Fruit fly (Drosophila melanogaster) whole organism, pupa: ENCODE data around the gene nmd.
A peak's percentile ranks its signal among the peaks of the same experiment; 100 is the strongest.

ENCODE experiments used
- CG10348 ChIP-seq: fragments of 200-800 bp; sonication (Bioruptor generic); IDR thresholded peaks from 2 replicates; pipeline ENCODE4 v1.3.6; 2022; ENCODE audit warnings: missing biosample characterization, missing genetic modification characterization
- CG12605 ChIP-seq: fragments of 200-800 bp; sonication (Bioruptor generic); IDR thresholded peaks from 2 replicates; pipeline ENCODE4 v1.3.6; 2022; ENCODE audit warnings: missing biosample characterization, missing genetic modification characterization
- CG13204 ChIP-seq: fragments of 200-800 bp; sonication (Bioruptor generic); optimal IDR thresholded peaks from 2 replicates; lab custom pipeline; 2018; ENCODE audit warnings: missing biosample characterization, mild to moderate bottlenecking, missing genetic modification characterization, moderate library complexity
- CG14655 ChIP-seq: fragments of 200-800 bp; sonication (Bioruptor generic); optimal IDR thresholded peaks from 3 replicates; lab custom pipeline; 2017; ENCODE audit warnings: mild to moderate bottlenecking, missing biosample characterization, missing genetic modification reagents, missing genetic modification characterization
- CG15710 ChIP-seq: fragments of 200-800 bp; sonication (Bioruptor generic); optimal IDR thresholded peaks from 2 replicates; lab custom pipeline; 2018; ENCODE audit warnings: missing biosample characterization, mild to moderate bottlenecking, missing genetic modification characterization, moderate library complexity
- CG17806 ChIP-seq: fragments of 200-800 bp; sonication (Bioruptor generic); optimal IDR thresholded peaks from 2 replicates; lab custom pipeline; 2018; ENCODE audit warnings: missing biosample characterization, mild to moderate bottlenecking, missing genetic modification characterization, moderate library complexity
- CG32121 ChIP-seq: fragments of 200-800 bp; sonication (Bioruptor generic); IDR thresholded peaks from 2 replicates; pipeline ENCODE4 v1.3.6; 2022; ENCODE audit warnings: missing biosample characterization, missing genetic modification characterization
- CG34367 ChIP-seq: fragments of 200-800 bp; sonication (Bioruptor generic); optimal IDR thresholded peaks from 2 replicates; lab custom pipeline; 2018; ENCODE audit warnings: missing biosample characterization, mild to moderate bottlenecking, missing genetic modification characterization
- CG4496 ChIP-seq: fragments of 200-800 bp; sonication (Bioruptor generic); IDR thresholded peaks from 3 replicates; pipeline ENCODE4 v1.3.6; 2022; ENCODE audit warnings: missing biosample characterization, missing genetic modification characterization
- CG8159 ChIP-seq: fragments of 200-800 bp; sonication (Bioruptor generic); optimal IDR thresholded peaks from 3 replicates; lab custom pipeline; 2018; ENCODE audit warnings: missing biosample characterization, mild to moderate bottlenecking, missing genetic modification characterization, moderate library complexity
- CG8301 ChIP-seq: fragments of 200-800 bp; sonication (Bioruptor generic); optimal IDR thresholded peaks from 2 replicates; lab custom pipeline; 2018; ENCODE audit warnings: missing biosample characterization, mild to moderate bottlenecking, missing genetic modification characterization
- CG9948 ChIP-seq: fragments of 200-800 bp; sonication (Bioruptor generic); optimal IDR thresholded peaks from 2 replicates; lab custom pipeline; 2018; ENCODE audit warnings: missing biosample characterization, mild to moderate bottlenecking, missing genetic modification characterization, moderate library complexity
- D1 ChIP-seq: fragments of 200-800 bp; sonication (Bioruptor generic); optimal IDR thresholded peaks from 2 replicates; lab custom pipeline; 2018; ENCODE audit warnings: missing biosample characterization, mild to moderate bottlenecking, missing genetic modification characterization, moderate library complexity
- EcR ChIP-seq: fragments of 200-800 bp; sonication (Bioruptor generic); optimal IDR thresholded peaks from 3 replicates; lab custom pipeline; 2019; ENCODE audit warnings: missing biosample characterization, missing genetic modification characterization, mild to moderate bottlenecking, moderate library complexity, missing genetic modification reagents
- Ets98B ChIP-seq: fragments of 200-800 bp; sonication (Bioruptor generic); IDR thresholded peaks from 2 replicates; pipeline ENCODE4 v1.3.6; 2022; ENCODE audit warnings: missing biosample characterization, missing genetic modification characterization
- Pif1A ChIP-seq: fragments of 200-800 bp; sonication (Bioruptor generic); optimal IDR thresholded peaks from 3 replicates; lab custom pipeline; 2016; ENCODE audit warnings: missing biosample characterization, missing genetic modification characterization
- Pif1B ChIP-seq: fragments of 200-800 bp; sonication (Bioruptor generic); optimal IDR thresholded peaks from 3 replicates; lab custom pipeline; 2016; ENCODE audit warnings: missing biosample characterization, missing genetic modification characterization
- Snoo ChIP-seq: fragments of 200-800 bp; sonication (Bioruptor generic); optimal IDR thresholded peaks from 3 replicates; lab custom pipeline; 2017; ENCODE audit warnings: missing biosample characterization, mild to moderate bottlenecking, missing genetic modification characterization, inconsistent platforms
- fd96Ca ChIP-seq: fragments of 200-800 bp; sonication (Bioruptor generic); IDR thresholded peaks from 3 replicates; pipeline ENCODE4 v1.3.6; 2022; ENCODE audit warnings: missing biosample characterization, missing genetic modification characterization
- gl ChIP-seq: fragments of 200-800 bp; sonication (Bioruptor generic); optimal IDR thresholded peaks from 2 replicates; lab custom pipeline; 2018; ENCODE audit warnings: missing biosample characterization, mild to moderate bottlenecking, missing genetic modification characterization
- rn ChIP-seq: fragments of 200-800 bp; sonication (Bioruptor generic); IDR thresholded peaks from 2 replicates; pipeline ENCODE4 v1.3.6; 2022; ENCODE audit warnings: missing biosample characterization, missing genetic modification characterization

The nmd gene

DNA sequence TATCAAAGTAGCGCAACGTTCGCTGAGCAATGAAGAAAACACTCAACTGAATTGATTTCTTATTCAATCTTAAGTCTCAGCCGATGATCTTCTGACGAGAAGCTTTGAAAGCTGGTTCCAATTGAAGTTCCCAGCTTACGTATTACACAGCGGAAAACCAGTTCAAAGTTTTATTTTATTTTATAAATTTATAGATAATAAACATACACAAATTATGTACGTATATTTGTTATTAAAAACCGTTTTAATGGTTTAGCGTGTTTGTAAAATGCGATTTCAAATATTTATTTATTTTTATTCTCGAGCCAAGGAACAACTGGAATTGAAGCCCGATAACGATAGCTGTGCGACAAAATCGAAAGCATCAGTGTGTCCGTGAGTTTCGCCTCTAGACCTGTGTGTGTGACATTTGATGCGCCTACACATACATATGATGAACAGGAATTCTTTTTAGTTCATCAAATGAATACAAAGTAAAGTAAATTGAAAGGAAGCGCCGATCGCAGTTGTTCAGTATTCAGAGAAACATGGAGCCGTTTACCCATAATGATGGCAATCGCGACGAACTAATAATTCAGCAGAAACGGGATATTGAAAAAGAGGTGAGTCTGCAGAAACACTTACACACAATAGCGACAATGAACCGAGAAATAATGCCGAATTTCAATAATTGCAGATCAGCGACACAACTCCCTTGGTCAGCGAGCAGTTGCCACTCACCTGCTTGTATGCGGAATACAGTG, 2.9 kb upstream of the nmd start, which contains the start of the genes CG5390 and CG4968:
CG5390 (minus strand) TSS at position 77 of the 743 bp plus-strand sequence.
CG4968 (plus strand) TSS at position 405 of the 743 bp plus-strand sequence.
- no peak for TF ChIP-seq fd96Ca (GFP tag; lab: Robert Waterston, UW)
- no peak for TF ChIP-seq CG14655 (GFP tag; lab: Kevin White, UChicago)
- TF ChIP-seq CG9948 (tag; lab: Kevin White, UChicago), result peak; percentile 67
- TF ChIP-seq Pif1B (GFP tag; lab: Kevin White, UChicago), result peak; percentile 71
- peak; percentile 2 for TF ChIP-seq EcR (GFP tag; lab: Kevin White, UChicago)
- TF ChIP-seq CG15710 (tag; lab: Kevin White, UChicago), result peak; percentile 81
- TF ChIP-seq CG8301 (tag; lab: Kevin White, UChicago), result peak; percentile 70
- no peak for TF ChIP-seq CG13204 (GFP tag; lab: Kevin White, UChicago)
- peak; percentile 79 for TF ChIP-seq CG17806 (tag; lab: Kevin White, UChicago)
- TF ChIP-seq Pif1A (GFP tag; lab: Kevin White, UChicago), result no peak
- TF ChIP-seq CG4496 (GFP tag; lab: Robert Waterston, UW), result peak; percentile 78; the same call in 2 of the 3 replicates
- TF ChIP-seq Snoo, result peak; percentile 68
- peak; percentile 55; the same call in 1 of the 2 replicates for TF ChIP-seq rn (GFP tag; lab: Robert Waterston, UW)
- no peak for TF ChIP-seq CG10348 (GFP tag; lab: Robert Waterston, UW)
- TF ChIP-seq Ets98B (GFP tag; lab: Robert Waterston, UW), result peak; percentile 81; the same call in 1 of the 2 replicates
- TF ChIP-seq CG32121 (GFP tag; lab: Robert Waterston, UW), result peak; percentile 87
- TF ChIP-seq gl (tag; lab: Kevin White, UChicago), result peak; percentile 29
- peak; percentile 69 for TF ChIP-seq CG34367 (tag; lab: Kevin White, UChicago)
- TF ChIP-seq CG8159 (tag; lab: Kevin White, UChicago), result no peak
- no peak for TF ChIP-seq D1 (tag; lab: Kevin White, UChicago)
- no peak; the same call in none of the 2 replicates for TF ChIP-seq CG12605

- no peak for TF ChIP-seq CG12605
- no peak for TF ChIP-seq gl (tag; lab: Kevin White, UChicago)
- TF ChIP-seq CG34367 (tag; lab: Kevin White, UChicago), result no peak
- TF ChIP-seq D1 (tag; lab: Kevin White, UChicago), result no peak
- TF ChIP-seq CG15710 (tag; lab: Kevin White, UChicago), result no peak
- TF ChIP-seq CG14655 (GFP tag; lab: Kevin White, UChicago), result no peak
- TF ChIP-seq Snoo, result no peak
- no peak for TF ChIP-seq fd96Ca (GFP tag; lab: Robert Waterston, UW)
- no peak for TF ChIP-seq CG9948 (tag; lab: Kevin White, UChicago)
- TF ChIP-seq Pif1A (GFP tag; lab: Kevin White, UChicago), result no peak
- TF ChIP-seq Pif1B (GFP tag; lab: Kevin White, UChicago), result no peak
- TF ChIP-seq CG8301 (tag; lab: Kevin White, UChicago), result no peak
- TF ChIP-seq CG4496 (GFP tag; lab: Robert Waterston, UW), result no peak
- TF ChIP-seq, all 21 proteins: peak for 0
These were observed 1.9 kb upstream of the nmd start for dm6 chr2L:10305538-10306147.

dm6 chr2L:10301918-10302317, 1.8 kb downstream of the nmd start, which contains the start of gene CG13138:
Gene CG13138 (minus strand): TSS chr2L:10302018.
- no peak for TF ChIP-seq Pif1A (GFP tag; lab: Kevin White, UChicago)
- TF ChIP-seq CG15710 (tag; lab: Kevin White, UChicago), result no peak
- TF ChIP-seq CG4496 (GFP tag; lab: Robert Waterston, UW), result no peak
- TF ChIP-seq CG17806 (tag; lab: Kevin White, UChicago), result no peak
- no peak for TF ChIP-seq CG10348 (GFP tag; lab: Robert Waterston, UW)
- TF ChIP-seq Pif1B (GFP tag; lab: Kevin White, UChicago), result no peak

- TF ChIP-seq CG10348 (GFP tag; lab: Robert Waterston, UW) (no peak), Ets98B (GFP tag; lab: Robert Waterston, UW) (no peak; the same call in 1 of the 2 replicates), CG4496 (GFP tag; lab: Robert Waterston, UW) (no peak), Pif1A (GFP tag; lab: Kevin White, UChicago) (no peak), rn (GFP tag; lab: Robert Waterston, UW) (no peak), CG34367 (tag; lab: Kevin White, UChicago) (peak; percentile 43), CG17806 (tag; lab: Kevin White, UChicago) (peak; percentile 66), CG12605 (no peak), Snoo (peak; percentile 38), EcR (GFP tag; lab: Kevin White, UChicago) (no peak), CG8301 (tag; lab: Kevin White, UChicago) (peak; percentile 68), gl (tag; lab: Kevin White, UChicago) (no peak), CG32121 (GFP tag; lab: Robert Waterston, UW) (peak; percentile 76; the same call in 1 of the 2 replicates), Pif1B (GFP tag; lab: Kevin White, UChicago) (no peak), CG8159 (tag; lab: Kevin White, UChicago) (no peak), fd96Ca (GFP tag; lab: Robert Waterston, UW) (no peak), CG14655 (GFP tag; lab: Kevin White, UChicago) (no peak), CG13204 (GFP tag; lab: Kevin White, UChicago) (no peak), CG9948 (tag; lab: Kevin White, UChicago) (peak; percentile 58), D1 (tag; lab: Kevin White, UChicago) (peak; percentile 82), CG15710 (tag; lab: Kevin White, UChicago) (peak; percentile 50)
These were observed 4.0 kb downstream of the nmd start, which contains the start of gene CYLD for dm6 chr2L:10299810-10300147. Gene CYLD (minus strand): TSS chr2L:10299847.
